Fruit fly (Drosophila melanogaster) whole organism, embryonic: ENCODE measurements around the gene CG7627.

ENCODE experiments used
- Antp ChIP-seq: fragments of 200-800 bp; sonication (Bioruptor generic); optimal IDR thresholded peaks from 3 replicates; lab custom pipeline; 2016; ENCODE audit warnings: missing biosample characterization, missing genetic modification characterization
- CG10267 ChIP-seq: fragments of 200-800 bp; sonication (Bioruptor generic); optimal IDR thresholded peaks from 2 replicates; lab custom pipeline; 2018; ENCODE audit warnings: missing biosample characterization, mild to moderate bottlenecking, missing genetic modification characterization, moderate library complexity
- CG12104 ChIP-seq: fragments of 200-800 bp; sonication (Bioruptor generic); optimal IDR thresholded peaks from 3 replicates; lab custom pipeline; 2016; ENCODE audit warnings: missing biosample characterization, missing genetic modification characterization
- CG12155 ChIP-seq: fragments of 200-800 bp; sonication (Bioruptor generic); optimal IDR thresholded peaks from 3 replicates; lab custom pipeline; 2016; ENCODE audit warnings: missing biosample characterization, missing genetic modification characterization
- CG13123 ChIP-seq: fragments of 200-800 bp; sonication (Bioruptor generic); optimal IDR thresholded peaks from 2 replicates; lab custom pipeline; 2016; ENCODE audit warnings: missing biosample characterization, missing genetic modification characterization
- CG13624 ChIP-seq: fragments of 200-800 bp; sonication (Bioruptor generic); optimal IDR thresholded peaks from 2 replicates; lab custom pipeline; 2016; ENCODE audit warnings: missing biosample characterization, missing genetic modification characterization
- CG14710 ChIP-seq: fragments of 200-800 bp; sonication (Bioruptor generic); optimal IDR thresholded peaks from 3 replicates; lab custom pipeline; 2019; ENCODE audit warnings: missing biosample characterization, mild to moderate bottlenecking, missing genetic modification characterization, moderate library complexity
- CG15269 ChIP-seq: fragments of 200-800 bp; sonication (Bioruptor generic); optimal IDR thresholded peaks from 2 replicates; lab custom pipeline; 2018; ENCODE audit warnings: missing biosample characterization, mild to moderate bottlenecking, missing genetic modification characterization, moderate library complexity
- CG15696 ChIP-seq: fragments of 200-800 bp; sonication (Bioruptor generic); optimal IDR thresholded peaks from 2 replicates; lab custom pipeline; 2019; ENCODE audit warnings: missing biosample characterization, mild to moderate bottlenecking, missing genetic modification characterization, moderate library complexity
- CG1832 ChIP-seq: fragments of 200-800 bp; sonication (Bioruptor generic); optimal IDR thresholded peaks from 2 replicates; lab custom pipeline; 2017; ENCODE audit warnings: missing biosample characterization, mild to moderate bottlenecking, missing genetic modification characterization, inconsistent platforms
- CG18476 ChIP-seq: fragments of 200-800 bp; sonication (Bioruptor generic); optimal IDR thresholded peaks from 2 replicates; lab custom pipeline; 2016; ENCODE audit warnings: missing biosample characterization, mild to moderate bottlenecking, missing genetic modification characterization
- CG18599 ChIP-seq: fragments of 200-800 bp; sonication (Bioruptor generic); optimal IDR thresholded peaks from 3 replicates; lab custom pipeline; 2017; ENCODE audit warnings: missing biosample characterization, missing genetic modification characterization, mild to moderate bottlenecking, moderate library complexity, missing genetic modification reagents
- CG2129 ChIP-seq: fragments of 200-800 bp; sonication (Bioruptor generic); IDR thresholded peaks from 2 replicates; pipeline ENCODE4 v1.3.6; 2022; ENCODE audit warnings: missing biosample characterization, missing genetic modification characterization; ENCODE audit not compliant: partially characterized antibody
- CG2875 ChIP-seq: fragments of 200-800 bp; sonication (Bioruptor generic); optimal IDR thresholded peaks from 2 replicates; lab custom pipeline; 2017; ENCODE audit warnings: missing biosample characterization, mild to moderate bottlenecking, missing genetic modification characterization, missing genetic modification reagents
- CG30403 ChIP-seq: fragments of 200-800 bp; sonication (Bioruptor generic); optimal IDR thresholded peaks from 3 replicates; lab custom pipeline; 2016; ENCODE audit warnings: missing biosample characterization, missing genetic modification characterization
- CG31365 ChIP-seq: fragments of 200-800 bp; sonication (Bioruptor generic); optimal IDR thresholded peaks from 2 replicates; lab custom pipeline; 2018; ENCODE audit warnings: missing biosample characterization, mild to moderate bottlenecking, missing genetic modification characterization
- CG32532 ChIP-seq: fragments of 200-800 bp; sonication (Bioruptor generic); IDR thresholded peaks from 2 replicates; pipeline ENCODE4 v1.3.6; 2022; ENCODE audit warnings: missing biosample characterization, missing genetic modification characterization
- CG4360 ChIP-seq: fragments of 200-800 bp; sonication (Bioruptor generic); IDR thresholded peaks from 2 replicates; pipeline ENCODE4 v1.3.6; 2022; ENCODE audit warnings: missing biosample characterization, missing genetic modification characterization
- CG4617 ChIP-seq: fragments of 200-800 bp; sonication (Bioruptor generic); optimal IDR thresholded peaks from 3 replicates; lab custom pipeline; 2016; ENCODE audit warnings: missing biosample characterization, missing genetic modification characterization, borderline replicate concordance
- CG9215 ChIP-seq: fragments of 200-800 bp; sonication (Bioruptor generic); IDR thresholded peaks from 2 replicates; pipeline ENCODE4 v1.3.6; 2022; ENCODE audit warnings: missing biosample characterization, missing genetic modification characterization
- CG9932 ChIP-seq: fragments of 200-800 bp; sonication (Bioruptor generic); IDR thresholded peaks from 2 replicates; pipeline ENCODE4 v1.3.6; 2022; ENCODE audit warnings: missing biosample characterization, missing genetic modification characterization
- Eip74EF ChIP-seq, 2 experiments: fragments of 200-800 bp in 1 of 2; fragments of >200 bp in 1 of 2; sonication (Bioruptor generic) in 1 of 2; optimal IDR thresholded peaks; 2 replicates each; lab custom pipeline; 2017 to 2019; ENCODE audit warnings: missing biosample characterization in 2 of 2, missing genetic modification characterization in 2 of 2, mild to moderate bottlenecking in 1 of 2, moderate library complexity in 1 of 2
- Fer2 ChIP-seq: fragments of 200-800 bp; sonication (Bioruptor generic); optimal IDR thresholded peaks from 2 replicates; lab custom pipeline; 2018; ENCODE audit warnings: missing biosample characterization, mild to moderate bottlenecking, missing genetic modification characterization, moderate library complexity
- HmgZ ChIP-seq: fragments of 200-800 bp; sonication (Bioruptor generic); optimal IDR thresholded peaks from 2 replicates; lab custom pipeline; 2018; ENCODE audit warnings: missing biosample characterization, mild to moderate bottlenecking, missing genetic modification characterization
- Neu2 ChIP-seq: fragments of 200-800 bp; sonication (Bioruptor generic); optimal IDR thresholded peaks from 3 replicates; lab custom pipeline; 2016; ENCODE audit warnings: missing biosample characterization, missing genetic modification characterization, borderline replicate concordance
- Nf-YC ChIP-seq: fragments of 200-800 bp; optimal IDR thresholded peaks from 3 replicates; lab custom pipeline; 2019; ENCODE audit warnings: missing biosample characterization, mild to moderate bottlenecking, missing genetic modification characterization, moderate library complexity
- Rx ChIP-seq: fragments of 200-800 bp; sonication (Bioruptor generic); IDR thresholded peaks from 2 replicates; pipeline ENCODE4 v1.3.6; 2022; ENCODE audit warnings: missing biosample characterization, missing genetic modification characterization
- Spps ChIP-seq: fragments of 200-800 bp; sonication (Bioruptor generic); optimal IDR thresholded peaks from 2 replicates; lab custom pipeline; 2018; ENCODE audit warnings: missing biosample characterization, mild to moderate bottlenecking, missing genetic modification characterization
- Sry-β ChIP-seq: fragments of 200-800 bp; sonication (Bioruptor generic); optimal IDR thresholded peaks from 2 replicates; lab custom pipeline; 2018; ENCODE audit warnings: missing biosample characterization, mild to moderate bottlenecking, missing genetic modification characterization, moderate library complexity
- Stat92E ChIP-seq, 3 experiments: fragments of >200 bp in 2 of 3; fragments of 200-800 bp in 1 of 3; sonication (Bioruptor generic) in 1 of 3; optimal IDR thresholded peaks; 2 replicates each; lab custom pipeline; 2017 to 2019; ENCODE audit warnings: missing biosample characterization in 3 of 3, missing genetic modification characterization in 3 of 3, mild to moderate bottlenecking in 1 of 3, moderate library complexity in 1 of 3
- Tbp ChIP-seq: fragments of >200 bp; optimal IDR thresholded peaks from 2 replicates; lab custom pipeline; 2018; ENCODE audit warnings: missing biosample characterization, missing genetic modification characterization
- caup ChIP-seq: fragments of 200-800 bp; sonication (Bioruptor generic); optimal IDR thresholded peaks from 3 replicates; lab custom pipeline; 2017; ENCODE audit warnings: missing biosample characterization, mild to moderate bottlenecking, missing genetic modification characterization, moderate library complexity; ENCODE audit not compliant: severe bottlenecking
- corto ChIP-seq: fragments of 200-800 bp; sonication (Bioruptor generic); optimal IDR thresholded peaks from 2 replicates; lab custom pipeline; 2016; ENCODE audit warnings: missing biosample characterization, mild to moderate bottlenecking, missing genetic modification characterization, moderate library complexity
- crc ChIP-seq: fragments of 200-800 bp; sonication (Bioruptor generic); optimal IDR thresholded peaks from 2 replicates; lab custom pipeline; 2016; ENCODE audit warnings: missing biosample characterization, missing genetic modification characterization
- crp ChIP-seq, 2 experiments: fragments of 200-800 bp; sonication (Bioruptor generic); optimal IDR thresholded peaks; 2 replicates in 1 of 2; 3 replicates in 1 of 2; lab custom pipeline; 2017; ENCODE audit warnings: missing biosample characterization in 2 of 2, missing genetic modification characterization in 2 of 2, mild to moderate bottlenecking in 1 of 2, moderate library complexity in 1 of 2
- fd64A ChIP-seq: fragments of 200-800 bp; sonication (Bioruptor generic); optimal IDR thresholded peaks from 3 replicates; lab custom pipeline; 2018; ENCODE audit warnings: missing biosample characterization, mild to moderate bottlenecking, missing genetic modification characterization
- ftz-f1 ChIP-seq: fragments of 200-800 bp; sonication (Bioruptor generic); optimal IDR thresholded peaks from 2 replicates; lab custom pipeline; 2016; ENCODE audit warnings: missing biosample characterization, missing genetic modification characterization
- gcm ChIP-seq: fragments of 200-800 bp; sonication (Bioruptor generic); optimal IDR thresholded peaks from 2 replicates; lab custom pipeline; 2019; ENCODE audit warnings: missing biosample characterization, mild to moderate bottlenecking, missing genetic modification characterization, moderate library complexity
- gsb-n ChIP-seq: fragments of 200-800 bp; sonication (Bioruptor generic); optimal IDR thresholded peaks from 3 replicates; lab custom pipeline; 2018; ENCODE audit warnings: missing biosample characterization, mild to moderate bottlenecking, missing genetic modification characterization
- jigr1 ChIP-seq: fragments of 200-800 bp; sonication (Bioruptor generic); IDR thresholded peaks from 3 replicates; pipeline ENCODE4 v1.3.6; 2022; ENCODE audit warnings: missing biosample characterization, missing genetic modification characterization
- kah ChIP-seq: fragments of 200-800 bp; sonication (Bioruptor generic); optimal IDR thresholded peaks from 2 replicates; lab custom pipeline; 2018; ENCODE audit warnings: missing biosample characterization, mild to moderate bottlenecking, missing genetic modification characterization
- lab ChIP-seq: fragments of 200-800 bp; sonication (Bioruptor generic); optimal IDR thresholded peaks from 3 replicates; lab custom pipeline; 2017; ENCODE audit warnings: missing biosample characterization, missing genetic modification characterization, mild to moderate bottlenecking, moderate library complexity, missing genetic modification reagents
- pzg ChIP-seq: fragments of 200-800 bp; sonication (Bioruptor generic); optimal IDR thresholded peaks from 3 replicates; lab custom pipeline; 2018; ENCODE audit warnings: missing biosample characterization, mild to moderate bottlenecking, missing genetic modification characterization, moderate library complexity
- repo ChIP-seq: fragments of 200-800 bp; sonication (Bioruptor generic); optimal IDR thresholded peaks from 2 replicates; lab custom pipeline; 2016; ENCODE audit warnings: missing biosample characterization, missing genetic modification characterization
- ro ChIP-seq: fragments of 200-800 bp; sonication (Bioruptor generic); IDR thresholded peaks from 2 replicates; pipeline ENCODE4 v1.3.6; 2022; ENCODE audit warnings: missing biosample characterization, missing genetic modification characterization
- run ChIP-seq: fragments of 200-800 bp; sonication (Bioruptor generic); optimal IDR thresholded peaks from 3 replicates; lab custom pipeline; 2018; ENCODE audit warnings: missing biosample characterization, mild to moderate bottlenecking, missing genetic modification characterization
- sc ChIP-seq, 3 experiments: fragments of >200 bp in 2 of 3; fragments of 200-800 bp in 1 of 3; sonication (Bioruptor generic) in 1 of 3; optimal IDR thresholded peaks; 2 replicates in 2 of 3; 3 replicates in 1 of 3; lab custom pipeline; 2017; ENCODE audit warnings: mild to moderate bottlenecking in 1 of 3, missing biosample characterization in 1 of 3, missing genetic modification characterization in 1 of 3, missing genetic modification reagents in 1 of 3
- sna ChIP-seq: fragments of 200-800 bp; sonication (Bioruptor generic); IDR thresholded peaks from 2 replicates; pipeline ENCODE4 v1.3.6; 2022; ENCODE audit warnings: missing biosample characterization, missing genetic modification characterization; ENCODE audit not compliant: partially characterized antibody

The CG7627 gene

dm6 chr2L:8311091-8311490 lies 51.2 kb downstream of the CG7627 start, which contains the start of the genes CG7810 and CG7806 (continued):
- peak; percentile 83 for TF ChIP-seq caup (GFP tag; lab: Kevin White, UChicago)
- peak; percentile 69 for TF ChIP-seq CG9215 (GFP tag; lab: Robert Waterston, UW)
- no peak for TF ChIP-seq lab (GFP tag; lab: Kevin White, UChicago)
- peak; percentile 92 for TF ChIP-seq gcm
- TF ChIP-seq Fer2 = peak; percentile 72
- TF ChIP-seq Sry-β (GFP tag; lab: Kevin White, UChicago) = peak; percentile 24
- TF ChIP-seq CG18476 (GFP tag; lab: Kevin White, UChicago) = peak; percentile 82
- TF ChIP-seq CG13123 = peak; percentile 91
- peak; percentile 27 for TF ChIP-seq fd64A
- TF ChIP-seq sna (GFP tag; lab: Robert Waterston, UW) = 0 out of 2 replicates have a peak, but pooled peaks have one; percentile 35
- peak; percentile 89 for TF ChIP-seq CG13624 (GFP tag; lab: Kevin White, UChicago)
- peak; percentile 16 for TF ChIP-seq Neu2 (GFP tag; lab: Kevin White, UChicago)
- peak; percentile 75 for TF ChIP-seq repo
- TF ChIP-seq Nf-YC = peak; percentile 78
- TF ChIP-seq crp (GFP tag; optimal IDR thresholded peaks at IDR 0.05; lab: Kevin White, UChicago) = peak in 1 of 2 experiments; percentile 64
- peak; percentile 83 for TF ChIP-seq CG12155 (GFP tag; lab: Kevin White, UChicago)
- peak; percentile 87 for TF ChIP-seq CG10267 (tag; lab: Kevin White, UChicago)
- peak; percentile 78 for TF ChIP-seq CG12104
- TF ChIP-seq kah (GFP tag; lab: Kevin White, UChicago) = peak; percentile 67
- peak; percentile 89 for TF ChIP-seq CG9932 (GFP tag; lab: Robert Waterston, UW)
- peak in 1 of 3 experiments; percentile 74 for TF ChIP-seq Stat92E (GFP tag; optimal IDR thresholded peaks at IDR 0.05; lab: Kevin White, UChicago)
- TF ChIP-seq Antp (GFP tag; lab: Kevin White, UChicago) = peak; percentile 87
- TF ChIP-seq CG31365 (tag; lab: Kevin White, UChicago) = peak; percentile 59
- peak; percentile 80 for TF ChIP-seq Spps (tag; lab: Kevin White, UChicago)
- TF ChIP-seq corto (GFP tag; lab: Kevin White, UChicago) = no peak
- no peak for TF ChIP-seq run (tag; lab: Kevin White, UChicago)
- peak in 1 of 2 experiments; percentile 88 for TF ChIP-seq Eip74EF (GFP tag; optimal IDR thresholded peaks at IDR 0.05; lab: Kevin White, UChicago)
- peak; percentile 30; the same call in 1 of the 2 replicates for TF ChIP-seq ro (GFP tag; lab: Robert Waterston, UW)
- peak; percentile 93 for TF ChIP-seq HmgZ (tag; lab: Kevin White, UChicago)
- TF ChIP-seq sc (optimal IDR thresholded peaks at IDR 0.05; lab: Kevin White, UChicago) = no peak
- peak; percentile 69 for TF ChIP-seq sc (GFP tag; optimal IDR thresholded peaks at IDR 0.05; lab: Kevin White, UChicago)
- TF ChIP-seq CG4617 (GFP tag; lab: Kevin White, UChicago) = peak; percentile 84
- TF ChIP-seq Rx (GFP tag; lab: Robert Waterston, UW) = peak; percentile 77
- TF ChIP-seq pzg (GFP tag; lab: Kevin White, UChicago) = peak; percentile 45
- TF ChIP-seq CG14710 (tag; lab: Kevin White, UChicago) = peak; percentile 92
- peak; percentile 82 for TF ChIP-seq crc (GFP tag; lab: Kevin White, UChicago)
- TF ChIP-seq ftz-f1 (GFP tag; lab: Kevin White, UChicago) = peak; percentile 89
- peak; percentile 90 for TF ChIP-seq CG32532 (GFP tag; lab: Robert Waterston, UW)
- peak; percentile 62 for TF ChIP-seq CG4360 (GFP tag; lab: Robert Waterston, UW)
- TF ChIP-seq CG15269 (tag; lab: Kevin White, UChicago) = peak; percentile 92
- TF ChIP-seq CG1832 = no peak
- TF ChIP-seq CG15696 (tag; lab: Kevin White, UChicago) = peak; percentile 74
- peak; percentile 86 for TF ChIP-seq CG2875
- TF ChIP-seq CG18599 (GFP tag; lab: Kevin White, UChicago) = no peak
- TF ChIP-seq CG2129 = no peak
- TF ChIP-seq jigr1 (GFP tag; lab: Robert Waterston, UW) = no peak; the same call in 2 of the 3 replicates
- TF ChIP-seq gsb-n (tag; lab: Kevin White, UChicago) = peak; percentile 90
- no peak for TF ChIP-seq Tbp
- peak; percentile 93 for TF ChIP-seq CG30403 (GFP tag; lab: Kevin White, UChicago)
